Fruit fly (Drosophila melanogaster): ENCODE measurements around the gene CG34300.

- TF ChIP-seq CTCF (optimal IDR thresholded peaks at IDR 0.05) (no peak), CG8478 (optimal IDR thresholded peaks at IDR 0.05) (no peak)
Measured at dm6 chr3R:30295022-30295421, 11.4 kb downstream of the CG34300 start.

Data from S2 (cell line).